Worm (Caenorhabditis elegans): ENCODE results near the gene T11G6.5.

Gene T11G6.5

ce11 chrIV:10842705-10843364, at the start of gene T11G6.5:
T11G6.5 (minus strand) TSS chrIV:10842755.
- TF ChIP-seq mxl-3 (GFP tag; optimal IDR thresholded peaks at IDR 0.05): peak; percentile 60
- TF ChIP-seq unc-130 (GFP tag; optimal IDR thresholded peaks at IDR 0.05): no peak
- TF ChIP-seq ces-1 (GFP tag; optimal IDR thresholded peaks at IDR 0.05): no peak
- TF ChIP-seq ama-1 (optimal IDR thresholded peaks at IDR 0.05): peak; percentile 12
- peak; percentile 25; the same call in 1 of the 2 replicates for TF ChIP-seq dmd-6 (GFP tag; IDR thresholded peaks at IDR 0.05)
- TF ChIP-seq daf-16 (GFP tag; optimal IDR thresholded peaks at IDR 0.05): no peak
- peak; percentile 7 for TF ChIP-seq daf-16 (tag; optimal IDR thresholded peaks at IDR 0.05)
- no peak for TF ChIP-seq dmd-9 (GFP tag; IDR thresholded peaks at IDR 0.05)
- no peak for TF ChIP-seq nhr-41 (GFP tag; IDR thresholded peaks at IDR 0.05)
- peak; percentile 89 for TF ChIP-seq hlh-30 (tag; optimal IDR thresholded peaks at IDR 0.05; ENCODE audit: insufficient read depth)
- TF ChIP-seq hlh-11 (tag; optimal IDR thresholded peaks at IDR 0.05): peak; percentile 14
- TF ChIP-seq mes-2 (tag; optimal IDR thresholded peaks at IDR 0.05; ENCODE audit: poor library complexity, severe bottlenecking): peak; percentile 58
- TF ChIP-seq lsy-2 (tag; optimal IDR thresholded peaks at IDR 0.05): peak in 1 of 2 experiments; percentile 95
- no peak for TF ChIP-seq Y48G9A.11 (GFP tag; IDR thresholded peaks at IDR 0.05)
- peak; percentile 89 for TF ChIP-seq aha-1 (tag)
- peak; percentile 24 to 35 for TF ChIP-seq mdl-1 (tag; optimal IDR thresholded peaks at IDR 0.05)
- peak; percentile 36 for TF ChIP-seq dpl-1 (GFP tag; optimal IDR thresholded peaks at IDR 0.05)
- TF ChIP-seq hmg-1.1 (GFP tag; IDR thresholded peaks at IDR 0.05): peak; percentile 49
- TF ChIP-seq zip-2 (tag; optimal IDR thresholded peaks at IDR 0.05): no peak
- peak; percentile 25; the same call in 1 of the 2 replicates for TF ChIP-seq lin-38 (GFP tag; IDR thresholded peaks at IDR 0.05)
- peak; percentile 35 for TF ChIP-seq mep-1 (tag; optimal IDR thresholded peaks at IDR 0.05)
- TF ChIP-seq dve-1 (tag; optimal IDR thresholded peaks at IDR 0.05; ENCODE audit: insufficient read depth): peak; percentile 26
- TF ChIP-seq lin-13 (GFP tag; optimal IDR thresholded peaks at IDR 0.05): peak; percentile 4

ce11 chrIV:10891993-10892392, 49.4 kb upstream of the T11G6.5 start, which contains the start of gene srlf-12:
srlf-12 (minus strand) TSS chrIV:10892093.
- no peak for TF ChIP-seq Y75B8A.6 (GFP tag; IDR thresholded peaks at IDR 0.05)
- no peak for TF ChIP-seq daf-12 (tag; optimal IDR thresholded peaks at IDR 0.05)
- no peak for TF ChIP-seq zip-2 (tag; optimal IDR thresholded peaks at IDR 0.05)
- TF ChIP-seq hif-1 (tag; optimal IDR thresholded peaks at IDR 0.05): no peak
- TF ChIP-seq lim-7 (GFP tag; IDR thresholded peaks at IDR 0.05): no peak
- TF ChIP-seq ztf-11 (tag; optimal IDR thresholded peaks at IDR 0.05): no peak
- TF ChIP-seq lin-29 (GFP tag; IDR thresholded peaks at IDR 0.05): no peak
- TF ChIP-seq egl-43 (GFP tag; IDR thresholded peaks at IDR 0.05): no peak
- TF ChIP-seq ZK546.5 (tag; optimal IDR thresholded peaks at IDR 0.05): no peak
- no peak for TF ChIP-seq jun-1 (tag; optimal IDR thresholded peaks at IDR 0.05)
- no peak for TF ChIP-seq D1046.2 (GFP tag; IDR thresholded peaks at IDR 0.05)
- no peak for TF ChIP-seq ceh-32 (tag; optimal IDR thresholded peaks at IDR 0.05; ENCODE audit: poor library complexity)
- TF ChIP-seq T20F7.1 (GFP tag; optimal IDR thresholded peaks at IDR 0.05): no peak

- no peak for TF ChIP-seq mes-2 (tag; optimal IDR thresholded peaks at IDR 0.05; ENCODE audit: poor library complexity, severe bottlenecking)
- no peak for TF ChIP-seq mep-1 (tag; optimal IDR thresholded peaks at IDR 0.05)
- TF ChIP-seq unc-130 (GFP tag; optimal IDR thresholded peaks at IDR 0.05): no peak
- no peak for TF ChIP-seq arid-1 (GFP tag; conservative IDR thresholded peaks at IDR 0.05)
- no peak for TF ChIP-seq ZK546.5 (tag; optimal IDR thresholded peaks at IDR 0.05)
- TF ChIP-seq saeg-2 (GFP tag; IDR thresholded peaks at IDR 0.05): no peak
- TF ChIP-seq lim-7 (GFP tag; IDR thresholded peaks at IDR 0.05): no peak
- TF ChIP-seq lir-3 (tag; optimal IDR thresholded peaks at IDR 0.05): no peak
- TF ChIP-seq mdl-1 (tag; optimal IDR thresholded peaks at IDR 0.05): no peak
- no peak for TF ChIP-seq snpc-4 (tag; optimal IDR thresholded peaks at IDR 0.05)
- TF ChIP-seq ztf-11 (tag; optimal IDR thresholded peaks at IDR 0.05): no peak
- no peak for TF ChIP-seq ces-1 (GFP tag; optimal IDR thresholded peaks at IDR 0.05)
- TF ChIP-seq mxl-3 (GFP tag; optimal IDR thresholded peaks at IDR 0.05): no peak
These were observed 47.4 kb upstream of the T11G6.5 start, which contains the start of gene F13E9.15 for ce11 chrIV:10889820-10890462. F13E9.15 (minus strand) TSS chrIV:10889870.
